Worm (Caenorhabditis elegans): Measurements from ENCODE around the gene xbx-3.

xbx-3 gene

DNA sequence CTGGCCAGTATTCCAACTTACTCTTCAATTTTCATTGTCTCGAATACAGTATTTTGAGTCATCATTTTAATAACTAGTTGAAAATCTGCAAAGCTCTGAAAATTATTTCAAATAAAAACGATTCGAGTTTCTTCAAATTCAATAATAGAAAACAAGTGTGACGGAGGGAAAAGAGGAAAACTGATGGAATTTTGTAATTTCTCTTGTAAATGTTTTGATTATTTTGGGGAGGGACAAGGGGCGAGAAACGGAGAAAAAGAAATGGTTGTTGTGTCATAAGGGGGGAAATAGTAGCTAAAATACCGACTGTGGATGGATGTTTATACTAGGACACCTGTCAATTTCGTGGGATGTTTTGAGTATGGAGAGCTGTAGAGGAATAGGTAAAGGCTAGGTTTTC is 42.4 kb downstream of the xbx-3 start, which contains the start of gene T16G12.9:
Gene T16G12.9, minus strand, starts transcription at position 101 of the 400 bp plus-strand sequence.
- TF ChIP-seq unc-62 (GFP tag; optimal IDR thresholded peaks at IDR 0.05): no peak

DNA sequence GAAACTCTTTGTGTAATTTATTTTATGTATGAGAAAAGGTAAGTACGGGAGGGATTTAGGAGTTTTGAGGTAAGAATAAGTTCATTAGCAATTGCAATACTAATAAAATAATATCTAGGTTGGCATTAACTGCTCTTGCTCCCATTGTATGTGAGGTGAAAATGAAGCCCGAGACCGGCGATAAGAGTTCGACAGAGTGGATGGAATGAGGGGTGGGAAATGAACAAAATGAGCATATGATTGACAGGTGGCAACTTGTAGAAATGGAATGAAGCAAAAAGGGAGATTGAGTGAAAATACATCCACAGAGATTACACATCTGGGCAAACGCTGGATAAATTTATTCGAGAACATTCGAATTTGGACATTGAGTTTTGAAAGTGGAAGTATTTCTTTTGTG is 43.0 kb downstream of the xbx-3 start:
- no peak for TF ChIP-seq unc-62 (GFP tag; optimal IDR thresholded peaks at IDR 0.05)

DNA sequence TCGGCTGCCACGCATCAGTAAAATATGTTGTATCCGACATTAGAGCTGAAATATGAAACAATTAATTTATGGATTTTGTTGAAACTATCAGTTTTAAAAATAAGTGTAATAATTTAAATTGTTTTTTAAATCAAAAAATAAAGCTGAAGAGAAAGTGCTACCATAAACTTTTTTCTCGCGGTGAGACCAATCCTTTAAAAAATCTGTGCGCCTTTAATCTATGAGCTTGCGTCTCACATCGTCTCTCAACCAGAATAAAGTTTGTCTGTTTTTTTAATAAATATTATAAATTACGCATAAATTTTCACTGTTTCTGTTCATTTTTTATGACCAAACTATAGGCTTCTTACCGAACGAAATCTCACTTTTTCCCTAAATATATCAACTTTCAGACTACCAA is 47.5 kb downstream of the xbx-3 start, which contains the start of gene T16H12.3:
Gene T16H12.3, minus strand, starts transcription at position 51 of the 400 bp plus-strand sequence.
- TF ChIP-seq unc-62 (GFP tag; optimal IDR thresholded peaks at IDR 0.05): no peak

DNA sequence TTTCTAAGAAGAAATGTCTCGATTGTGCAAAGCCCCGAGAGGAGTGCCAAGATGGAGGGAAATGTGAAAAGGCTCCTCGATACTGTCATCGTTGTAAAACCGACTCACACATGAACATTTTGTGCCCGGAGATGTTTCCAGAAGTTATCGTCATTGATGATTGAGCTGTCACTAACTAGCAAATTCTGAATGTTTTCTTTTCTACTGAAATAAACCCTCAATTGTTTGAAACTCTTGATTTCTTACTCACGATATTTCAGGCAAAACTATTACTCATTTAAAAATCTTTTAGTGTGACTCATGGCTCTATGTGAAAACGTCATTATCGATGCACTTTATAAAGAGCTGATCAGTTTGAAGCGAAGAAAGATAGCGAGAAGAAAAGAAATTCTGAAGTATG is 49.4 kb downstream of the xbx-3 start, which contains the start of gene T16H12.13:
Gene T16H12.13, plus strand, starts transcription at position 301 of the 400 bp plus-strand sequence.
- TF ChIP-seq unc-62 (GFP tag; optimal IDR thresholded peaks at IDR 0.05): no peak

DNA sequence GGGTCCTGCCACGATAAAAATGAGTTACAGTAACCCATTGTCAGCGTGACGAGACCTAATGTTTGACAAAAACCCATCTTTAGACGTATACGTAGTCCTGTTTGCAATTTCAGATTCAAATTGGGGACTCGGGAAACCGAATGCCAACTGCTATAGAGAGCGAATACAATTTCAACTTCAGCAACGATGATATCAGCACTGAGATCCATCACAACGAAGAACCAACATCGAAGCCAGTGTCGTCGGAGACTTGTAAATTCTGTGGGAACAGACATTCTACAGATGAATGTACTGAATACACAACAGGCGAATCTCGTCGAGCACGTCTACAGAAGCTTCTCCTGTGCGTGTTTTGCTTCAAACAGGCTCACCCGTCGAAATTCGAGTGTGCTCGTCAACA is 49.8 kb downstream of the xbx-3 start:
- no peak for TF ChIP-seq unc-62 (GFP tag; optimal IDR thresholded peaks at IDR 0.05)

DNA sequence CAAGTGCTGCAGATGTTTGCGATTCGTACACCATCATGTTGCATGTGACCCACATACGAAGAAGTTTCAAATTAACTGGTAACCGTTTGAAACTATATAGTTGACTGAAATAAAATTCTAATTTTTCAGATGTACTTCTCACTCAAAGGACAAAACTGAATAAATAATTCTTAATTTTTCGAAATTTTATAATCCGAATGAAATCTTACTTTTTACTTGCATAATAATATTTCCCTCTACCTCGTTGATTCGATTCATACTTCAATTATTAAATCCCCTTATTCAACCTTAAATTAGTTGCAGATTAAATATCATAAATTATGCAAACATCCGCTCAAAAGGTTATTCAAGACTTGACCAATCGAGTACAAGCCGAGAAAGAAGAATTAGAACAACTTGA is 50.2 kb downstream of the xbx-3 start, which contains the start of gene T16H12.2:
Gene T16H12.2, plus strand, starts transcription at position 301 of the 400 bp plus-strand sequence.
- no peak for TF ChIP-seq unc-62 (GFP tag; optimal IDR thresholded peaks at IDR 0.05)
